Worm (Caenorhabditis elegans) whole organism, L2 larva: ENCODE results near the gene F32D8.14.

Experiments
- C34F6.9 ChIP-seq: fragments of 150-350 bp; optimal IDR thresholded peaks from 2 replicates; lab custom pipeline; 2014; ENCODE audit warnings: missing biosample characterization, missing genetic modification characterization
- F13H6.1 ChIP-seq: sonication (generic microtip); optimal IDR thresholded peaks from 2 replicates; lab custom pipeline; 2016; ENCODE audit warnings: missing genetic modification characterization, missing compliant biosample characterization
- R02D3.7 ChIP-seq: fragments of 150-350 bp; optimal IDR thresholded peaks from 2 replicates; lab custom pipeline; 2014; ENCODE audit warnings: missing biosample characterization, missing genetic modification characterization
- Y55F3AM.14 ChIP-seq: fragments of 200-800 bp; sonication (Bioruptor generic); optimal IDR thresholded peaks from 2 replicates; lab custom pipeline; 2018; ENCODE audit warnings: mild to moderate bottlenecking, missing genetic modification characterization, missing compliant biosample characterization
- ZK546.5 ChIP-seq: sonication (generic microtip); optimal IDR thresholded peaks from 2 replicates; lab custom pipeline; 2017; ENCODE audit warnings: missing biosample characterization, missing genetic modification characterization
- alr-1 ChIP-seq: fragments of 150-350 bp; optimal IDR thresholded peaks from 2 replicates; lab custom pipeline; 2014; ENCODE audit warnings: missing biosample characterization, missing genetic modification characterization
- ama-1 ChIP-seq: fragments of 150-350 bp; optimal IDR thresholded peaks from 2 replicates; lab custom pipeline; 2018; ENCODE audit warnings: inconsistent platforms
- blmp-1 ChIP-seq: sonication (generic microtip); optimal IDR thresholded peaks from 2 replicates; lab custom pipeline; 2017; ENCODE audit warnings: missing genetic modification characterization, mild to moderate bottlenecking, missing compliant biosample characterization, antibody characterized with exemption, moderate library complexity; ENCODE audit not compliant: insufficient read depth
- ceh-16 ChIP-seq: fragments of 150-350 bp; optimal IDR thresholded peaks from 2 replicates; lab custom pipeline; 2014; ENCODE audit warnings: missing biosample characterization, missing genetic modification characterization
- ceh-82 ChIP-seq: fragments of 150-350 bp; optimal IDR thresholded peaks from 2 replicates; lab custom pipeline; 2014; ENCODE audit warnings: missing biosample characterization, missing genetic modification characterization
- crh-2 ChIP-seq: sonication (generic microtip); optimal IDR thresholded peaks from 2 replicates; lab custom pipeline; 2017; ENCODE audit warnings: missing biosample characterization, missing genetic modification characterization
- dmd-4 ChIP-seq: sonication (generic microtip); optimal IDR thresholded peaks from 2 replicates; lab custom pipeline; 2017; ENCODE audit warnings: missing biosample characterization, missing genetic modification characterization
- elt-1 ChIP-seq: fragments of 150-350 bp; optimal IDR thresholded peaks from 2 replicates; lab custom pipeline; 2014; ENCODE audit warnings: missing biosample characterization, missing genetic modification characterization
- elt-3 ChIP-seq: sonication (generic microtip); optimal IDR thresholded peaks from 2 replicates; lab custom pipeline; 2017; ENCODE audit warnings: missing biosample characterization, missing genetic modification characterization
- fos-1 ChIP-seq: fragments of 150-350 bp; optimal IDR thresholded peaks from 2 replicates; lab custom pipeline; 2014; ENCODE audit warnings: missing biosample characterization, missing genetic modification characterization
- gmeb-1 ChIP-seq: fragments of 150-350 bp; optimal IDR thresholded peaks from 2 replicates; lab custom pipeline; 2014; ENCODE audit warnings: missing biosample characterization, missing genetic modification characterization
- lin-11 ChIP-seq: fragments of 150-350 bp; sonication (generic microtip); optimal IDR thresholded peaks from 2 replicates; lab custom pipeline; 2014; ENCODE audit warnings: missing biosample characterization, missing genetic modification characterization, inconsistent platforms, mixed read lengths
- lin-13 ChIP-seq: fragments of 150-350 bp; optimal IDR thresholded peaks from 2 replicates; lab custom pipeline; 2014; ENCODE audit warnings: missing biosample characterization, missing genetic modification reagents, missing genetic modification characterization
- lin-39 ChIP-seq: fragments of 150-350 bp; optimal IDR thresholded peaks from 2 replicates; lab custom pipeline; 2014; ENCODE audit warnings: missing biosample characterization, missing genetic modification reagents, missing genetic modification characterization
- lsy-2 ChIP-seq, 2 experiments: fragments of 150-350 bp in 1 of 2; sonication (generic microtip) in 1 of 2; optimal IDR thresholded peaks; 2 replicates each; lab custom pipeline; 2014 to 2017; ENCODE audit warnings: missing biosample characterization in 2 of 2, missing genetic modification characterization in 2 of 2
- mab-5 ChIP-seq: fragments of 150-350 bp; optimal IDR thresholded peaks from 2 replicates; lab custom pipeline; 2014; ENCODE audit warnings: missing biosample characterization, missing genetic modification characterization
- mdl-1 ChIP-seq, 2 experiments: fragments of 150-350 bp in 1 of 2; sonication (generic microtip) in 1 of 2; optimal IDR thresholded peaks; 2 replicates each; lab custom pipeline; 2017; ENCODE audit warnings: missing biosample characterization in 2 of 2, missing genetic modification characterization in 2 of 2
- nhr-10 ChIP-seq: sonication (generic microtip); optimal IDR thresholded peaks from 2 replicates; lab custom pipeline; 2017; ENCODE audit warnings: missing biosample characterization, missing genetic modification characterization
- nhr-129 ChIP-seq: fragments of 150-350 bp; optimal IDR thresholded peaks from 2 replicates; lab custom pipeline; 2014; ENCODE audit warnings: missing biosample characterization, missing genetic modification characterization
- nhr-21 ChIP-seq: fragments of 150-350 bp; optimal IDR thresholded peaks from 2 replicates; lab custom pipeline; 2014; ENCODE audit warnings: missing biosample characterization, missing genetic modification characterization
- nhr-23 ChIP-seq: fragments of 150-350 bp; optimal IDR thresholded peaks from 2 replicates; lab custom pipeline; 2014; ENCODE audit warnings: missing biosample characterization, missing genetic modification reagents, missing genetic modification characterization
- nhr-25 ChIP-seq: fragments of 150-350 bp; sonication (generic microtip); optimal IDR thresholded peaks from 3 replicates; lab custom pipeline; 2014; ENCODE audit warnings: missing biosample characterization, missing genetic modification characterization
- nhr-6 ChIP-seq: fragments of 150-350 bp; optimal IDR thresholded peaks from 2 replicates; lab custom pipeline; 2014; ENCODE audit warnings: missing biosample characterization, missing genetic modification characterization
- nhr-77 ChIP-seq: fragments of 150-350 bp; optimal IDR thresholded peaks from 2 replicates; lab custom pipeline; 2014; ENCODE audit warnings: missing biosample characterization, missing genetic modification characterization
- peb-1 ChIP-seq: fragments of 150-350 bp; optimal IDR thresholded peaks from 2 replicates; lab custom pipeline; 2014; ENCODE audit warnings: missing biosample characterization, missing genetic modification characterization
- skn-1 ChIP-seq: sonication (generic microtip); optimal IDR thresholded peaks from 2 replicates; lab custom pipeline; 2017; ENCODE audit warnings: missing biosample characterization, missing genetic modification characterization
- sma-3 ChIP-seq: sonication (generic microtip); optimal IDR thresholded peaks from 2 replicates; lab custom pipeline; 2016; ENCODE audit warnings: missing genetic modification reagents, missing genetic modification characterization, missing compliant biosample characterization
- sma-9 ChIP-seq, 2 experiments: fragments of 150-350 bp in 1 of 2; sonication (generic microtip) in 1 of 2; optimal IDR thresholded peaks; 2 replicates each; lab custom pipeline; 2014 to 2016; ENCODE audit warnings: missing genetic modification characterization in 2 of 2, mild to moderate bottlenecking in 1 of 2, missing biosample characterization in 1 of 2, missing compliant biosample characterization in 1 of 2, missing genetic modification reagents in 1 of 2, moderate library complexity in 1 of 2
- unc-39 ChIP-seq: fragments of 150-350 bp; optimal IDR thresholded peaks from 2 replicates; lab custom pipeline; 2014; ENCODE audit warnings: missing biosample characterization, missing genetic modification characterization
- unc-55 ChIP-seq: fragments of 150-350 bp; sonication (generic microtip); optimal IDR thresholded peaks from 3 replicates; lab custom pipeline; 2014; ENCODE audit warnings: missing biosample characterization, missing genetic modification reagents, missing genetic modification characterization
- zag-1 ChIP-seq: fragments of 150-350 bp; optimal IDR thresholded peaks from 2 replicates; lab custom pipeline; 2014; ENCODE audit warnings: missing biosample characterization, missing genetic modification characterization
- ztf-1 ChIP-seq: fragments of 200-800 bp; sonication (Bioruptor generic); conservative IDR thresholded peaks from 2 replicates; pipeline ENCODE4 v1.3.6; 2022; ENCODE audit warnings: missing genetic modification characterization, missing compliant biosample characterization
- ztf-11 ChIP-seq: sonication (generic microtip); optimal IDR thresholded peaks from 2 replicates; lab custom pipeline; 2017; ENCODE audit warnings: missing biosample characterization, missing genetic modification characterization
- ztf-4 ChIP-seq: fragments of 150-350 bp; optimal IDR thresholded peaks from 2 replicates; lab custom pipeline; 2014; ENCODE audit warnings: missing biosample characterization, missing genetic modification characterization

F32D8.14 gene

ce11 chrV:10918373-10918772, 23.8 kb upstream of the F32D8.14 start, which contains the start of gene F58B4.2:
TSS of gene F58B4.2 (minus strand) at chrV:10918473.
- TF ChIP-seq unc-39 (tag; lab: Kevin White, UChicago) (no peak), nhr-23 (tag; lab: Kevin White, UChicago) (no peak), mab-5 (tag; lab: Kevin White, UChicago) (no peak), dmd-4 (tag; lab: Kevin White, UChicago) (no peak), ztf-11 (tag; lab: Kevin White, UChicago) (no peak), skn-1 (tag; lab: Kevin White, UChicago) (no peak), nhr-10 (no peak), nhr-77 (no peak), Y55F3AM.14 (GFP tag; lab: Kevin White, UChicago) (no peak), F13H6.1 (tag; lab: Kevin White, UChicago) (no peak), elt-3 (tag; lab: Kevin White, UChicago) (no peak), sma-3 (GFP tag; lab: Kevin White, UChicago) (no peak), nhr-25 (tag; lab: Kevin White, UChicago) (no peak), nhr-21 (tag; lab: Kevin White, UChicago) (no peak), fos-1 (tag; lab: Kevin White, UChicago) (no peak), zag-1 (tag; lab: Kevin White, UChicago) (no peak), alr-1 (no peak), elt-1 (tag; lab: Kevin White, UChicago) (no peak), nhr-6 (tag; lab: Kevin White, UChicago) (no peak), peb-1 (tag; lab: Kevin White, UChicago) (no peak)

- no peak for TF ChIP-seq nhr-77
- TF ChIP-seq F13H6.1 (tag; lab: Kevin White, UChicago) = peak; percentile 34
- TF ChIP-seq sma-3 (GFP tag; lab: Kevin White, UChicago) = no peak
- TF ChIP-seq ztf-11 (tag; lab: Kevin White, UChicago) = no peak
- no peak for TF ChIP-seq dmd-4 (tag; lab: Kevin White, UChicago)
- no peak for TF ChIP-seq unc-55
- TF ChIP-seq nhr-129 (tag; lab: Kevin White, UChicago) = peak; percentile 63
- no peak for TF ChIP-seq lin-13 (GFP tag; lab: Kevin White, UChicago)
- TF ChIP-seq unc-39 (tag; lab: Kevin White, UChicago) = no peak
- no peak for TF ChIP-seq ZK546.5
- TF ChIP-seq sma-9 (GFP tag; optimal IDR thresholded peaks at IDR 0.05; lab: Kevin White, UChicago) = peak; percentile 12
- TF ChIP-seq sma-9 (tag; optimal IDR thresholded peaks at IDR 0.05; lab: Kevin White, UChicago) = no peak
- TF ChIP-seq ztf-4 (tag; lab: Kevin White, UChicago) = no peak
- no peak for TF ChIP-seq blmp-1
- no peak for TF ChIP-seq R02D3.7
Measured at ce11 chrV:10915922-10916321, 21.3 kb upstream of the F32D8.14 start.

- TF ChIP-seq ama-1 (no peak), ztf-4 (tag; lab: Kevin White, UChicago) (no peak), mab-5 (tag; lab: Kevin White, UChicago) (no peak), Y55F3AM.14 (GFP tag; lab: Kevin White, UChicago) (no peak), ZK546.5 (no peak), lin-39 (tag; lab: Kevin White, UChicago) (no peak), lin-11 (no peak), skn-1 (tag; lab: Kevin White, UChicago) (no peak)
Measured at ce11 chrV:10909959-10910358, 15.4 kb upstream of the F32D8.14 start.

- no peak for TF ChIP-seq alr-1
- TF ChIP-seq skn-1 (tag; lab: Kevin White, UChicago) = no peak
- no peak for TF ChIP-seq peb-1 (tag; lab: Kevin White, UChicago)
Measured at ce11 chrV:10909071-10909470, 14.5 kb upstream of the F32D8.14 start, which contains the start of gene zzz-1. TSS of gene zzz-1 (minus strand) at chrV:10909171.

- TF ChIP-seq lsy-2 (tag; optimal IDR thresholded peaks at IDR 0.05; lab: Kevin White, UChicago) = peak in 1 of 2 experiments; percentile 31
- TF ChIP-seq gmeb-1 = no peak
- no peak for TF ChIP-seq fos-1 (tag; lab: Kevin White, UChicago)
- no peak for TF ChIP-seq lin-13 (GFP tag; lab: Kevin White, UChicago)
- TF ChIP-seq dmd-4 (tag; lab: Kevin White, UChicago) = no peak
- no peak for TF ChIP-seq peb-1 (tag; lab: Kevin White, UChicago)
- peak; percentile 33 for TF ChIP-seq C34F6.9
- TF ChIP-seq elt-1 (tag; lab: Kevin White, UChicago) = no peak
- no peak for TF ChIP-seq nhr-23 (tag; lab: Kevin White, UChicago)
- TF ChIP-seq ceh-82 (tag; lab: Kevin White, UChicago) = no peak
- TF ChIP-seq nhr-10 = no peak
- TF ChIP-seq zag-1 (tag; lab: Kevin White, UChicago) = peak; percentile 41
- no peak for TF ChIP-seq ama-1
- no peak for TF ChIP-seq lin-11
- TF ChIP-seq blmp-1 = no peak
- no peak for TF ChIP-seq elt-3 (tag; lab: Kevin White, UChicago)
- TF ChIP-seq Y55F3AM.14 (GFP tag; lab: Kevin White, UChicago) = peak; percentile 18
- TF ChIP-seq alr-1 = no peak
- no peak for TF ChIP-seq ztf-4 (tag; lab: Kevin White, UChicago)
- peak; percentile 31 for TF ChIP-seq crh-2
- TF ChIP-seq ceh-16 = no peak
- peak; percentile 40 for TF ChIP-seq unc-55
- no peak for TF ChIP-seq nhr-21 (tag; lab: Kevin White, UChicago)
- TF ChIP-seq ztf-1 (GFP tag; lab: Robert Waterston, UW) = no peak
- no peak for TF ChIP-seq F13H6.1 (tag; lab: Kevin White, UChicago)
- TF ChIP-seq mdl-1 (tag; optimal IDR thresholded peaks at IDR 0.05; lab: Kevin White, UChicago) = no peak
Measured at ce11 chrV:10904795-10905194, 10.2 kb upstream of the F32D8.14 start.
